Fruit fly (Drosophila melanogaster): Measurements from ENCODE around the gene CG15452.

- no peak for TF ChIP-seq CG15710 (tag; optimal IDR thresholded peaks at IDR 0.05)
- TF ChIP-seq CG34367 (tag; optimal IDR thresholded peaks at IDR 0.05) = no peak
- no peak for TF ChIP-seq gl (tag; optimal IDR thresholded peaks at IDR 0.05)
- no peak for TF ChIP-seq D1 (tag; optimal IDR thresholded peaks at IDR 0.05)
Observed at dm6 chrX:20728591-20728990, 17.2 kb downstream of the CG15452 start.
